Worm (Caenorhabditis elegans) whole organism, L4 larva: Measurements from ENCODE around the gene spsb-1.

Experiments
- F10B5.3 ChIP-seq: sonication (generic microtip); optimal IDR thresholded peaks from 2 replicates; lab custom pipeline; 2016; ENCODE audit warnings: mild to moderate bottlenecking, missing genetic modification characterization, missing compliant biosample characterization
- F44E2.7 ChIP-seq: fragments of 200-800 bp; sonication (Bioruptor generic); IDR thresholded peaks from 2 replicates; pipeline ENCODE4 v2.1.2; 2022; ENCODE audit warnings: missing genetic modification characterization, missing compliant biosample characterization
- F49E8.2 ChIP-seq: sonication (generic microtip); optimal IDR thresholded peaks from 2 replicates; lab custom pipeline; 2016; ENCODE audit warnings: missing compliant biosample characterization, mild to moderate bottlenecking, missing genetic modification characterization, borderline replicate concordance
- R02D3.7 ChIP-seq: fragments of 150-350 bp; sonication (generic microtip); optimal IDR thresholded peaks from 3 replicates; lab custom pipeline; 2014; ENCODE audit warnings: missing biosample characterization, missing genetic modification characterization
- T26A8.4 ChIP-seq: fragments of 200-800 bp; sonication (Bioruptor generic); IDR thresholded peaks from 2 replicates; pipeline ENCODE4 v1.3.6; 2022; ENCODE audit warnings: missing genetic modification characterization, missing compliant biosample characterization
- Y48G9A.11 ChIP-seq: fragments of 200-800 bp; sonication (Bioruptor generic); IDR thresholded peaks from 2 replicates; pipeline ENCODE4 v1.3.6; 2022; ENCODE audit warnings: missing genetic modification reagents, missing genetic modification characterization, missing compliant biosample characterization
- Y5F2A.4 ChIP-seq: fragments of 200-800 bp; sonication (Bioruptor generic); optimal IDR thresholded peaks from 2 replicates; lab custom pipeline; 2018; ENCODE audit warnings: mild to moderate bottlenecking, missing genetic modification characterization, missing compliant biosample characterization
- ZK546.5 ChIP-seq, 2 experiments: sonication (generic microtip); optimal IDR thresholded peaks; 2 replicates each; lab custom pipeline; 2017; ENCODE audit warnings: missing biosample characterization in 2 of 2, missing genetic modification characterization in 2 of 2
- aha-1 ChIP-seq: fragments of 150-350 bp; peaks from one replicate; lab custom pipeline; 2014; ENCODE audit warnings: missing biosample characterization, missing genetic modification characterization
- ama-1 ChIP-seq: fragments of 150-350 bp; optimal IDR thresholded peaks from 2 replicates; lab custom pipeline; 2014; ENCODE audit warnings: inconsistent platforms, mixed read lengths
- ceh-32 ChIP-seq: sonication (generic microtip); optimal IDR thresholded peaks from 2 replicates; lab custom pipeline; 2016; ENCODE audit warnings: mild to moderate bottlenecking, missing genetic modification characterization, missing compliant biosample characterization; ENCODE audit not compliant: poor library complexity
- ceh-62 ChIP-seq: sonication (generic microtip); optimal IDR thresholded peaks from 2 replicates; lab custom pipeline; 2017; ENCODE audit warnings: missing biosample characterization, missing genetic modification characterization
- ceh-82 ChIP-seq: sonication (generic microtip); optimal IDR thresholded peaks from 2 replicates; lab custom pipeline; 2017; ENCODE audit warnings: missing biosample characterization, missing genetic modification characterization
- cey-2 ChIP-seq: sonication (generic microtip); optimal IDR thresholded peaks from 3 replicates; lab custom pipeline; 2017; ENCODE audit warnings: missing genetic modification characterization, mild to moderate bottlenecking, missing compliant biosample characterization, antibody characterized with exemption, borderline replicate concordance; ENCODE audit not compliant: insufficient read depth
- ctbp-1 ChIP-seq: fragments of 200-800 bp; sonication (Bioruptor generic); IDR thresholded peaks from 2 replicates; pipeline ENCODE4 v1.3.6; 2022; ENCODE audit warnings: missing genetic modification reagents, missing genetic modification characterization, missing compliant biosample characterization
- daf-16 ChIP-seq, 3 experiments: sonication (generic microtip); optimal IDR thresholded peaks; 2 replicates each; lab custom pipeline; 2016 to 2017; ENCODE audit warnings: missing genetic modification characterization in 3 of 3, missing genetic modification reagents in 3 of 3, mild to moderate bottlenecking in 2 of 3, missing compliant biosample characterization in 2 of 3, missing biosample characterization in 1 of 3, moderate library complexity in 1 of 3
- daf-8 ChIP-seq: fragments of 200-800 bp; sonication (Bioruptor generic); IDR thresholded peaks from 2 replicates; pipeline ENCODE4 v1.3.6; 2022; ENCODE audit warnings: missing genetic modification characterization, missing compliant biosample characterization
- dmd-6 ChIP-seq: fragments of 200-800 bp; sonication (Bioruptor generic); IDR thresholded peaks from 2 replicates; pipeline ENCODE4 v1.3.6; 2022; ENCODE audit warnings: missing genetic modification reagents, missing genetic modification characterization, missing compliant biosample characterization
- dmd-8 ChIP-seq: fragments of 200-800 bp; sonication (Bioruptor generic); IDR thresholded peaks from 2 replicates; pipeline ENCODE4 v1.3.6; 2022; ENCODE audit warnings: missing genetic modification characterization, missing compliant biosample characterization
- fkh-10 ChIP-seq: fragments of 150-350 bp; optimal IDR thresholded peaks from 2 replicates; lab custom pipeline; 2014; ENCODE audit warnings: missing biosample characterization, missing genetic modification reagents, missing genetic modification characterization
- hif-1 ChIP-seq, 2 experiments: sonication (generic microtip); optimal IDR thresholded peaks; 2 replicates each; lab custom pipeline; 2016 to 2017; ENCODE audit warnings: missing compliant biosample characterization in 2 of 2, missing genetic modification characterization in 2 of 2, missing genetic modification reagents in 2 of 2, missing genotype in 2 of 2, mild to moderate bottlenecking in 1 of 2
- hlh-30 ChIP-seq: sonication (generic microtip); optimal IDR thresholded peaks from 2 replicates; lab custom pipeline; 2017; ENCODE audit warnings: antibody characterized with exemption, mild to moderate bottlenecking, missing genetic modification characterization, missing compliant biosample characterization; ENCODE audit not compliant: insufficient read depth
- jun-1 ChIP-seq: fragments of 150-350 bp; optimal IDR thresholded peaks from 2 replicates; lab custom pipeline; 2014; ENCODE audit warnings: missing biosample characterization, missing genetic modification reagents, missing genetic modification characterization
- lin-15B ChIP-seq: fragments of 150-350 bp; sonication (generic microtip); optimal IDR thresholded peaks from 3 replicates; lab custom pipeline; 2014; ENCODE audit warnings: missing biosample characterization, missing genetic modification characterization
- lir-3 ChIP-seq: sonication (generic microtip); optimal IDR thresholded peaks from 2 replicates; lab custom pipeline; 2016; ENCODE audit warnings: mild to moderate bottlenecking, missing genetic modification characterization, missing compliant biosample characterization
- lsy-2 ChIP-seq, 2 experiments: fragments of 150-350 bp in 1 of 2; sonication (generic microtip) in 1 of 2; optimal IDR thresholded peaks; 2 replicates each; lab custom pipeline; 2014 to 2017; ENCODE audit warnings: missing biosample characterization in 2 of 2, missing genetic modification characterization in 2 of 2
- madf-9 ChIP-seq: fragments of 200-800 bp; sonication (Bioruptor generic); conservative IDR thresholded peaks from 2 replicates; pipeline ENCODE4 v1.3.6; 2022; ENCODE audit warnings: missing genetic modification reagents, missing genetic modification characterization, missing compliant biosample characterization
- mdl-1 ChIP-seq, 2 experiments: fragments of 150-350 bp in 1 of 2; sonication (generic microtip) in 1 of 2; optimal IDR thresholded peaks; 2 replicates each; lab custom pipeline; 2014 to 2017; ENCODE audit warnings: missing biosample characterization in 2 of 2, missing genetic modification characterization in 2 of 2
- mdt-29 ChIP-seq: fragments of 200-800 bp; sonication (Bioruptor generic); IDR thresholded peaks from 2 replicates; pipeline ENCODE4 v1.3.6; 2022; ENCODE audit warnings: missing genetic modification reagents, missing genetic modification characterization, missing compliant biosample characterization
- nhr-102 ChIP-seq: sonication (generic microtip); optimal IDR thresholded peaks from 2 replicates; lab custom pipeline; 2016; ENCODE audit warnings: mild to moderate bottlenecking, missing genetic modification characterization, moderate library complexity, missing compliant biosample characterization
- nhr-237 ChIP-seq: sonication (generic microtip); optimal IDR thresholded peaks from 2 replicates; lab custom pipeline; 2017; ENCODE audit warnings: missing biosample characterization, missing genetic modification characterization
- nhr-28 ChIP-seq: fragments of 150-350 bp; optimal IDR thresholded peaks from 2 replicates; lab custom pipeline; 2014; ENCODE audit warnings: missing biosample characterization, missing genetic modification characterization
- nhr-6 ChIP-seq: fragments of 150-350 bp; optimal IDR thresholded peaks from 2 replicates; lab custom pipeline; 2014; ENCODE audit warnings: missing biosample characterization, missing genetic modification characterization
- nhr-76 ChIP-seq: fragments of 150-350 bp; optimal IDR thresholded peaks from 2 replicates; lab custom pipeline; 2014; ENCODE audit warnings: missing biosample characterization, missing genetic modification characterization
- nhr-77 ChIP-seq: fragments of 150-350 bp; optimal IDR thresholded peaks from 2 replicates; lab custom pipeline; 2014; ENCODE audit warnings: missing biosample characterization, missing genetic modification characterization
- pha-4 ChIP-seq, 2 experiments: fragments of 150-350 bp in 1 of 2; fragments of 200-800 bp in 1 of 2; sonication (Bioruptor generic) in 1 of 2; IDR thresholded peaks in 1 of 2; optimal IDR thresholded peaks in 1 of 2; 2 replicates each; pipeline versions ENCODE4 v1.3.6 to Lab custom; 2014 to 2022; ENCODE audit warnings: missing genetic modification characterization in 2 of 2, missing genetic modification reagents in 2 of 2, missing biosample characterization in 1 of 2, missing compliant biosample characterization in 1 of 2
- pqm-1 ChIP-seq: sonication (generic microtip); optimal IDR thresholded peaks from 2 replicates; lab custom pipeline; 2017; ENCODE audit warnings: missing biosample characterization, missing genetic modification characterization
- rbr-2 ChIP-seq: sonication (generic microtip); optimal IDR thresholded peaks from 2 replicates; lab custom pipeline; 2016; ENCODE audit warnings: missing genotype, missing genetic modification characterization, missing compliant biosample characterization
- saeg-2 ChIP-seq: fragments of 200-800 bp; sonication (Bioruptor generic); IDR thresholded peaks from 2 replicates; pipeline ENCODE4 v1.3.6; 2022; ENCODE audit warnings: missing genetic modification reagents, missing genetic modification characterization, missing compliant biosample characterization
- sdz-12 ChIP-seq: fragments of 200-800 bp; sonication (Bioruptor generic); optimal IDR thresholded peaks from 2 replicates; lab custom pipeline; 2018; ENCODE audit warnings: mild to moderate bottlenecking, missing genetic modification characterization, missing compliant biosample characterization
- skn-1 ChIP-seq: fragments of 150-350 bp; optimal IDR thresholded peaks from 2 replicates; lab custom pipeline; 2014; ENCODE audit warnings: missing biosample characterization, missing genetic modification characterization
- snpc-1.2 ChIP-seq: fragments of 200-800 bp; sonication (Bioruptor generic); IDR thresholded peaks from 2 replicates; pipeline ENCODE4 v1.3.6; 2022; ENCODE audit warnings: missing genetic modification reagents, missing genetic modification characterization, missing compliant biosample characterization
- snpc-4 ChIP-seq: fragments of 150-350 bp; optimal IDR thresholded peaks from 2 replicates; lab custom pipeline; 2014; ENCODE audit warnings: missing biosample characterization, missing genetic modification characterization
- spr-1 ChIP-seq: sonication (generic microtip); optimal IDR thresholded peaks from 2 replicates; lab custom pipeline; 2016; ENCODE audit warnings: mild to moderate bottlenecking, missing genetic modification characterization, missing compliant biosample characterization
- unc-39 ChIP-seq: sonication (generic microtip); optimal IDR thresholded peaks from 2 replicates; lab custom pipeline; 2017; ENCODE audit warnings: missing biosample characterization, missing genetic modification characterization
- unc-62 ChIP-seq, 3 experiments: fragments of 150-350 bp in 1 of 3; sonication (generic microtip); optimal IDR thresholded peaks in 2 of 3; peaks in 1 of 3; 1 replicate in 1 of 3; 2 replicates in 2 of 3; lab custom pipeline; 2014 to 2017; ENCODE audit warnings: missing biosample characterization in 3 of 3, missing genetic modification characterization in 3 of 3, missing genetic modification reagents in 3 of 3, missing genotype in 1 of 3
- zfp-2 ChIP-seq: sonication (generic microtip); optimal IDR thresholded peaks from 2 replicates; lab custom pipeline; 2016; ENCODE audit warnings: mild to moderate bottlenecking, missing genetic modification characterization, missing compliant biosample characterization
- zip-11 ChIP-seq: fragments of 200-800 bp; sonication (Bioruptor generic); IDR thresholded peaks from 2 replicates; pipeline ENCODE4 v1.3.6; 2022; ENCODE audit warnings: missing genetic modification characterization, missing compliant biosample characterization
- ztf-11 ChIP-seq: fragments of 150-350 bp; optimal IDR thresholded peaks from 2 replicates; lab custom pipeline; 2014; ENCODE audit warnings: missing biosample characterization, missing genetic modification characterization
- ztf-7 ChIP-seq: fragments of 150-350 bp; optimal IDR thresholded peaks from 2 replicates; lab custom pipeline; 2014; ENCODE audit warnings: missing biosample characterization, missing genetic modification characterization

Gene spsb-1

DNA sequence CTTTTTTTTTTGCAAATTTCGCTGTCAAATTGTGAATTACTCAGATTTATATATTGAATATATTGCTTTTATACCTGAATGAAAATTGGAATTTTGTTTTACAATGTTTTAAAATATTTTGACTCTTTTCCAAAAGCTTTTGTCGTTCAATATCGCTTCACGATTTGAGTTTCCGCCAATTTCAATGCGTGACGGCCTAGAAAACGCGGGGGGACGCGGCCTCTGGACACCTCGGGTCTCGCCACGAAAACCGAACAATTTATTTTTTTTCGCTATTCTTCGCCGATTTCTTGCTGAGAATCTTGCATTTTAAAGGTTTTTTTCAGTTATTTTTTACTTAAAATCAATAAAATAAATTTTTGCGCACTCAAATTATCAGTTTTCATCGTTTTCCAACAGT lies 36.2 kb downstream of the spsb-1 start, which contains the start of gene Y46E12BL.2 (continued):
- TF ChIP-seq dmd-6 (GFP tag; lab: Robert Waterston, UW) (peak; percentile 33; the same call in 1 of the 2 replicates), nhr-28 (tag; lab: Kevin White, UChicago) (peak; percentile 43), ama-1 (peak; percentile 60), lsy-2 (tag; optimal IDR thresholded peaks at IDR 0.05; lab: Kevin White, UChicago) (peak in 1 of 2 experiments; percentile 85), daf-8 (GFP tag; lab: Robert Waterston, UW) (no peak), hlh-30 (peak; percentile 79), F44E2.7 (GFP tag; lab: Robert Waterston, UW) (no peak), nhr-102 (tag; lab: Kevin White, UChicago) (peak; percentile 24), F49E8.2 (tag; lab: Kevin White, UChicago) (peak; percentile 55), Y48G9A.11 (peak; percentile 78), Y5F2A.4 (GFP tag; lab: Kevin White, UChicago) (no peak), madf-9 (GFP tag; lab: Robert Waterston, UW) (no peak), saeg-2 (no peak), lin-15B (tag; lab: Kevin White, UChicago) (no peak), mdt-29 (GFP tag; lab: Robert Waterston, UW) (no peak), ceh-82 (tag; lab: Kevin White, UChicago) (no peak), ceh-32 (tag; lab: Kevin White, UChicago) (no peak), ZK546.5 (tag; optimal IDR thresholded peaks at IDR 0.05; lab: Kevin White, UChicago) (no peak), nhr-6 (tag; lab: Kevin White, UChicago) (peak; percentile 88), sdz-12 (GFP tag; lab: Kevin White, UChicago) (no peak), unc-62 (GFP tag; optimal IDR thresholded peaks at IDR 0.05 in 1 of 2; lab: Kevin White, UChicago) (peak in 1 of 2 experiments; percentile 57), unc-62 (tag; optimal IDR thresholded peaks at IDR 0.05; lab: Kevin White, UChicago) (no peak), ztf-7 (tag; lab: Kevin White, UChicago) (no peak), cey-2 (no peak), dmd-8 (GFP tag; lab: Robert Waterston, UW) (no peak), zip-11 (GFP tag; lab: Robert Waterston, UW) (no peak), ctbp-1 (GFP tag; lab: Robert Waterston, UW) (no peak), ztf-11 (tag; lab: Kevin White, UChicago) (no peak), pha-4 (GFP tag; IDR thresholded peaks at IDR 0.05; lab: Robert Waterston, UW) (peak; percentile 54; the same call in 1 of the 2 replicates), pha-4 (tag; optimal IDR thresholded peaks at IDR 0.05; lab: Kevin White, UChicago) (no peak), zfp-2 (tag; lab: Kevin White, UChicago) (no peak), pqm-1 (no peak), T26A8.4 (GFP tag; lab: Robert Waterston, UW) (peak; percentile 66), snpc-4 (tag; lab: Kevin White, UChicago) (no peak), ceh-62 (no peak), spr-1 (peak; percentile 10), jun-1 (no peak), mdl-1 (tag; optimal IDR thresholded peaks at IDR 0.05; lab: Kevin White, UChicago) (peak in 1 of 2 experiments; percentile 17), R02D3.7 (tag; lab: Kevin White, UChicago) (no peak), nhr-237 (tag; lab: Kevin White, UChicago) (no peak), skn-1 (tag; lab: Kevin White, UChicago) (no peak), rbr-2 (peak; percentile 64), F10B5.3 (peak; percentile 4), hif-1 (tag; optimal IDR thresholded peaks at IDR 0.05; lab: Kevin White, UChicago) (peak in 1 of 2 experiments; percentile 84), nhr-77 (tag; lab: Kevin White, UChicago) (peak; percentile 87), aha-1 (tag; lab: Kevin White, UChicago) (peak; percentile 93), snpc-1.2 (no peak), lir-3 (tag; lab: Kevin White, UChicago) (no peak), daf-16 (GFP tag; optimal IDR thresholded peaks at IDR 0.05; lab: Kevin White, UChicago) (no peak), daf-16 (tag; optimal IDR thresholded peaks at IDR 0.05; lab: Kevin White, UChicago) (peak; percentile 45), unc-39 (tag; lab: Kevin White, UChicago) (no peak), nhr-76 (tag; lab: Kevin White, UChicago) (no peak), fkh-10 (GFP tag; lab: Kevin White, UChicago) (peak; percentile 64)
